Worm (Caenorhabditis elegans): ENCODE results near the gene F57B9.1.

- TF ChIP-seq F10B5.3 (tag; optimal IDR thresholded peaks at IDR 0.05) (no peak), snpc-4 (tag; optimal IDR thresholded peaks at IDR 0.05) (no peak), nhr-42 (GFP tag; IDR thresholded peaks at IDR 0.05) (no peak), lin-39 (tag; optimal IDR thresholded peaks at IDR 0.05) (no peak), ces-1 (GFP tag; optimal IDR thresholded peaks at IDR 0.05) (no peak), hlh-11 (tag; optimal IDR thresholded peaks at IDR 0.05) (no peak), pqm-1 (tag; optimal IDR thresholded peaks at IDR 0.05) (no peak), lin-15B (tag; optimal IDR thresholded peaks at IDR 0.05) (no peak), mdl-1 (tag; optimal IDR thresholded peaks at IDR 0.05) (no peak), lsy-2 (tag; optimal IDR thresholded peaks at IDR 0.05) (no peak), nhr-237 (tag; optimal IDR thresholded peaks at IDR 0.05) (no peak), dpl-1 (GFP tag; optimal IDR thresholded peaks at IDR 0.05) (no peak), skn-1 (tag; optimal IDR thresholded peaks at IDR 0.05) (no peak), aha-1 (tag) (no peak)
Measured at ce11 chrIII:6953373-6953772, 8.5 kb upstream of the F57B9.1 start.
